Fruit fly (Drosophila melanogaster): Measurements from ENCODE around the gene CG5762.

DNA sequence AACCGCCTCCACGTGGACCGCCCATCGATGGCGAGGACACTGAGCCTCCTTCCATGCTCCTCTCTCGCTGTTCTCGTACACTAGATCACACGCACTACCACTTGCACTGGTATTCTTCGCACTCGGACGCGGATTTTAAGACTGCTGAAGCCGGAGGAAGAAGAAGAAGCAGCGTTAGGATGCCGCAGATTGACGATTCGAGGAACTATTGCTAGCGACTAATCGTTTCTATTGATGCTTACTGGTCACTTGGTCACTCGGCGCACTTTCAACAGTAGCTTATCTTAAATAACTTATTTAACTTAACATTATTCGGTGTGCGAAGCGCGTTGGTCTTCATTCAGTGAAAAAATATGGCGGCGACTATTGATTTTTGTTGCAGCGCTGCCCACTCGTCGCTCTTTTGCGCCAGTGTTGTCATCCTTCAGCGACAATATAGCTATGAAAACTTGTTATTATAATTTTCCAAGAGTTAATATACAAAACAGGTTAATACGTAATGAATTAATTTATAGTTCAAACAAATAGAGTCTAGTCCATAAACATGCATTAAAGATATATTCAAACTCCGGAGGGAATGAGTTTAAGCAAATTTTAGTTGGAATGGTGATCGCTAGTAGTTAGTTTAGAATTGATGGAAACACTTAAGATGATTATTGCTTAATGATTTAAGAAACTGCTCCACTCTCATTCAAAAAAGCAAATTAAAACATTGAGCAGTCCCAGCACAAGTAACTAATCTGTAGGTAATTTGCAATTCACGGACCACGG lies 12.9 kb downstream of the CG5762 start, which contains the start of the genes CG5746 and CG6454:
- TF ChIP-seq CG8478 (optimal IDR thresholded peaks at IDR 0.05): no peak
- no peak for TF ChIP-seq pan (optimal IDR thresholded peaks at IDR 0.05)
